Fruit fly (Drosophila melanogaster): ENCODE measurements around the gene CG7352.

Gene CG7352

DNA sequence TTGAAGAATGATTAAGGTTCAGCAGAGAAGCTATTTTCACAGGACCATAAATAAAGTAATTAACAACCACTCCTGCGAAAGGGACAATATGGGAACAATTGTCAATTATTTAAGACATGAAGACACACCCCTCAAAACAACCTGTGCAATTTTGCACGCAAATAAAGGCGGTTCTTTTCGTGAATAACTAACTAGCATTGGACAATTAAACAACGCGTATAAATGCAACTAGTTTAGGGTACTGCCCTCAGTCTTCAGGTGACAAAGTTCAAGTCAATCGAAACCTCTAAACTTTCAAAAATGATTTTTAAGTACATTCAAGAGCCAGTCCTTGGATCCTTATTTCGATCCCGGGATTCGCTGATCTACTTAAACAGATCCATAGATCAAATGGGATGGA, 25.9 kb upstream of the CG7352 start, which contains the start of gene Or85a:
TSS of gene Or85a (plus strand) at position 301 of the 400 bp plus-strand sequence.
- TF ChIP-seq CG7101 (tag; optimal IDR thresholded peaks at IDR 0.05) = no peak
- TF ChIP-seq CG5204 (GFP tag; optimal IDR thresholded peaks at IDR 0.05) = no peak
- no peak for TF ChIP-seq toe (GFP tag; optimal IDR thresholded peaks at IDR 0.05)

dm6 chr3R:8324016-8324415, 23.4 kb upstream of the CG7352 start, which contains the start of gene CG7443:
Gene CG7443 (plus strand): TSS chr3R:8324316.
- no peak for TF ChIP-seq CG7101 (tag; optimal IDR thresholded peaks at IDR 0.05)
- no peak for TF ChIP-seq Clk (GFP tag; optimal IDR thresholded peaks at IDR 0.05)
- no peak for TF ChIP-seq CG12768 (GFP tag; optimal IDR thresholded peaks at IDR 0.05)
- no peak for TF ChIP-seq cnc (optimal IDR thresholded peaks at IDR 0.05)
- TF ChIP-seq CG11617 (GFP tag; optimal IDR thresholded peaks at IDR 0.05) = no peak
- no peak for TF ChIP-seq tj (GFP tag; optimal IDR thresholded peaks at IDR 0.05)
- TF ChIP-seq bab1 (GFP tag; optimal IDR thresholded peaks at IDR 0.05) = no peak
- TF ChIP-seq Mnt (GFP tag; optimal IDR thresholded peaks at IDR 0.05) = no peak
- no peak for TF ChIP-seq cic (GFP tag; optimal IDR thresholded peaks at IDR 0.05)
- no peak for TF ChIP-seq Hr96 (GFP tag; optimal IDR thresholded peaks at IDR 0.05)
- no peak for TF ChIP-seq CG5204 (GFP tag; optimal IDR thresholded peaks at IDR 0.05)
- no peak for TF ChIP-seq CG33017 (tag; optimal IDR thresholded peaks at IDR 0.05)
- no peak for TF ChIP-seq Crg-1 (GFP tag; optimal IDR thresholded peaks at IDR 0.05)
- no peak for TF ChIP-seq toe (GFP tag; optimal IDR thresholded peaks at IDR 0.05)
- no peak for TF ChIP-seq CG7045 (GFP tag; optimal IDR thresholded peaks at IDR 0.05)
- no peak for TF ChIP-seq ovo (GFP tag; optimal IDR thresholded peaks at IDR 0.05)
- no peak for TF ChIP-seq CG1620 (GFP tag; optimal IDR thresholded peaks at IDR 0.05)
- TF ChIP-seq CG14711 (tag; optimal IDR thresholded peaks at IDR 0.05) = no peak

DNA sequence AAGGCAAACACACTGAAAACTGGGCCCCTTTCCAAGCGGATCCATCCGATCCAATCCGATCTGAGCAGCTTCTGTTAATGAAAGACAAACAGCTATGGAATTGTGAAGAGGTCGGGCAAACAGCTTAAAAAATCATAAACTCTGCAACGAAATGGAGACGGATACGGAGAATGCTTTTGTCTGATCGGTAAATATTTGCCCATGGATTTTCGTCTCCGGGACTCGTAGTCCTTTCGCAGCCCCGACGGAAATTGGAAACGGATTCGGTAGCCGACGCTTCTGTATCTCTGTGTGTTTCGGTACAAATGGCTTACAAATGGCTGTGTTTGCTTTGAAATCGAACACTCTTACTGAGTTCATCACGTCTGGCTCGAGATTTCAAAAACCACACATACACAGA, 20.5 kb upstream of the CG7352 start:
- TF ChIP-seq cnc (optimal IDR thresholded peaks at IDR 0.05) (no peak), CG7101 (tag; optimal IDR thresholded peaks at IDR 0.05) (no peak), Crg-1 (GFP tag; optimal IDR thresholded peaks at IDR 0.05) (no peak), cic (GFP tag; optimal IDR thresholded peaks at IDR 0.05) (no peak), CG11617 (GFP tag; optimal IDR thresholded peaks at IDR 0.05) (no peak), ovo (GFP tag; optimal IDR thresholded peaks at IDR 0.05) (no peak), toe (GFP tag; optimal IDR thresholded peaks at IDR 0.05) (no peak), CG1620 (GFP tag; optimal IDR thresholded peaks at IDR 0.05) (no peak), CG33017 (tag; optimal IDR thresholded peaks at IDR 0.05) (no peak), Clk (GFP tag; optimal IDR thresholded peaks at IDR 0.05) (no peak), CG5204 (GFP tag; optimal IDR thresholded peaks at IDR 0.05) (no peak), bab1 (GFP tag; optimal IDR thresholded peaks at IDR 0.05) (no peak), Mnt (GFP tag; optimal IDR thresholded peaks at IDR 0.05) (no peak), Hr96 (GFP tag; optimal IDR thresholded peaks at IDR 0.05) (no peak), CG7045 (GFP tag; optimal IDR thresholded peaks at IDR 0.05) (no peak), CG12768 (GFP tag; optimal IDR thresholded peaks at IDR 0.05) (no peak)

DNA sequence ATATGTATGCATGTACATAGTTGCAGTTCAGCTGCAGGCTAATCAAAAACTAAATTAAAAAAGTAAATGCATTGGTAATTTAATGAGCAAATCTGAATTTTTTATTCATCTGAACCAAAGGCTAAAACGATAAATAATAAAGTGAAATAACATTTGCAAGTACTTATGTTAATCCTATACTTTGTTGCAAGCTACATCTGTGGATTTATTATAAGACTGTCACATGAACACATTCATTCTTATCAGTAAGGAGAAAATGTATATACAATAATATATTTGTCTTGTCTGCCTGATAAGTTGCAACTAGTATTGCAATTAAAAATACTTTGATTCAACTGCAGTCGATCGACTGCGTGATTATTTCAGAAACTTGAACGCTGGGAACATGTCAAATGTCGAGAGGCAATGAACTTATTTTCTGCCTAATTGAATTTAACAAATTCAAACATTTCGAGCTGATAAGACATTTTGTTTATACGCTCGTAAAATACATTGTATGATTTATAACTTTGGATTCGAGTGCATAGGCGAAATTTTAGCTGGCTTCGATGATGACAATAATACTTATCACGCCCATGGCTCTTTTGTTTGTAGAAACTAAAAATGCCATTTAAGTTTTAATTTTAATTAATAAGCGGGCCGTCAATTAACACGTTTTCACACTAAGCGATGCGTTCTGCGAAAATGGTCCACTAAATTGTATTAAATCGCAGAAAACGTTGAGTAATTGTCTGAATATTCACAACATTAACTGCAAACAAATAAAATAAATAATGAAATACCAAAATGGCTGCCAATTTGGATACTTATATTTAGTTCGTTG, 19.2 kb upstream of the CG7352 start:
- TF ChIP-seq kay (GFP tag; ENCODE audit: borderline replicate concordance) (peak; percentile 86), CG14711 (tag; optimal IDR thresholded peaks at IDR 0.05) (no peak), Hr96 (GFP tag; optimal IDR thresholded peaks at IDR 0.05) (no peak)

DNA sequence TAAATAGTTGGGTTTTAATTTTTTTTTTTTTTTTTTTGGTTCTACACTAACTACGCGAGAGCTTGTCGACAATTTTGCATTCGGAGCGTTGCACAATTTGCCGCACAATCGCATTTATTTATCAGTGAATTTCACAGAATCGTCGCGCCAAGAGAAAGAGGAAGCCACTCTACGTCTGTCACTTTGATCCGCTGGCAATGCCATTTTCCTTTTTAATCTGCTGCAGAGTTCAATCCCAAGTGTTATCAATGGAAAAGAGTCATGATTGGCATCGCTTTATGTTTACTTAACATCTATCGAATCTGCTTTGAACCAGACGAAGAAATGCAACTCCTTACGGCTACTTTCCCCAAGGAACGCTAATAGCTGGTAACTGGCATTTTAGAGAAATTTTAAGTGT, 17.8 kb upstream of the CG7352 start:
- no peak for TF ChIP-seq Clk (GFP tag; optimal IDR thresholded peaks at IDR 0.05)
- no peak for TF ChIP-seq Mnt (GFP tag; optimal IDR thresholded peaks at IDR 0.05)
- no peak for TF ChIP-seq ovo (GFP tag; optimal IDR thresholded peaks at IDR 0.05)
- TF ChIP-seq pad (GFP tag; optimal IDR thresholded peaks at IDR 0.05) = no peak
- no peak for TF ChIP-seq kay (GFP tag; ENCODE audit: borderline replicate concordance)
- TF ChIP-seq CG14711 (tag; optimal IDR thresholded peaks at IDR 0.05) = no peak
- TF ChIP-seq CG7045 (GFP tag; optimal IDR thresholded peaks at IDR 0.05) = no peak
- TF ChIP-seq Hr96 (GFP tag; optimal IDR thresholded peaks at IDR 0.05) = no peak
- TF ChIP-seq cnc (optimal IDR thresholded peaks at IDR 0.05) = no peak
- no peak for TF ChIP-seq bab1 (GFP tag; optimal IDR thresholded peaks at IDR 0.05)
- TF ChIP-seq CG1620 (GFP tag; optimal IDR thresholded peaks at IDR 0.05) = no peak
- TF ChIP-seq Crg-1 (GFP tag; optimal IDR thresholded peaks at IDR 0.05) = no peak
- no peak for TF ChIP-seq cic (GFP tag; optimal IDR thresholded peaks at IDR 0.05)
- no peak for TF ChIP-seq CG12768 (GFP tag; optimal IDR thresholded peaks at IDR 0.05)

DNA sequence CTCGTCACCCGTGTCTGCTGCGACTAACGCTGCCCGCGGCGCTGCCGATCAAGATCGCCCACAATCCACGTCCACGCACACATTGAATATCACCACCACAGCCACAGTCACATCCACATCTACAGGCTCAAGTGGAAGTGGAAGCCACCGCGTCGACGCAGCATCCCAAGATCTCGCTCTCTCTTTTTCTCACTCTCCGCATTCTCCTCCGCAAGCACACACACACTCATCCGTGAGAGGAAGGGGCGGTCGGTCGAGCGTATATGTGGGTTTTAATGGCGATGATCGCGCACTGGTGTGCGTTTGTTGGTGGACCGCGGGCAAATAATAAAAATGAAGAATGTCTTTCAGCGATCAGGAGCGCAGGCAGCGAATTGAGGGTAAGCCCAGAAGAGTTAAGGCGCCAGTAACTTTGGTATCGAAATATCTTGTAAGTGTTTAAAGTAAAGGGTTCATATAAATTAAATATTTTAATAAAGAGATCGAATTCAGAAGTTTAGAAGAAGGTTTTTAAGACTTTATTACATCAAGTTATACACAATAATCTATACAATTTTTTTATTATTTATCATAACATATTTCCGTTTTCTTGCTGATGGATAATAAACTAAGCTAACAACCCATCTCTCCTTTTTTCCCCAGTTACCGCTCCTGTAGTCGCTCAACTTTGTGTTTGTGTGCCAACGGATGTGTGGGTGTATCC, 13.5 kb upstream of the CG7352 start, which contains the start of gene Poxm:
TSS of gene Poxm (minus strand) at position 25 of the 703 bp plus-strand sequence.
- TF ChIP-seq kay (GFP tag; ENCODE audit: borderline replicate concordance) (peak; percentile 67), CG5204 (GFP tag; optimal IDR thresholded peaks at IDR 0.05) (no peak)

DNA sequence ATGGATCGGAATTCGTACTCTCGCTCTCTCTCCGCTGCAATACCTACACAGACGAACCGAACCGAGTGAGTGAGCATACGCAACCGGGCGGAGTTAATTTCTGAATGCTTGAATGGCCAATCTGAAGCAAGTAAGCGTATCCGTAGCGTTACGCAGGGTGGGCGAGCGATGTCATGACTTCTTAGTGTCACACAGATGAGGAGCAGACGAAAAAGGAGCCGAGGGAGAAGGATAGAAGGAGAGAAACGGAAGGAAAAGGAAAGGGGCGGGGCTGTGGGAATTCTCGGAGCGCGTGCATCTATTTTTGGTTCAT, 13.0 kb upstream of the CG7352 start:
- TF ChIP-seq Clk (GFP tag; optimal IDR thresholded peaks at IDR 0.05) = no peak
- TF ChIP-seq kay (GFP tag; ENCODE audit: borderline replicate concordance) = peak; percentile 12
